Fruit fly (Drosophila melanogaster) Kc167 (cell line): ENCODE measurements around the gene EMC5.

Experiments
- Myc ChIP-seq: fragments of >200 bp; optimal IDR thresholded peaks from 2 replicates; lab custom pipeline; 2017; ENCODE audit warnings: missing external identifiers
- Sin3A ChIP-seq: fragments of >200 bp; optimal IDR thresholded peaks from 2 replicates; lab custom pipeline; 2018; ENCODE audit warnings: missing external identifiers
- ttk ChIP-seq: sonication (Bioruptor generic); optimal IDR thresholded peaks from 2 replicates; lab custom pipeline; 2017; ENCODE audit warnings: missing external identifiers

DNA sequence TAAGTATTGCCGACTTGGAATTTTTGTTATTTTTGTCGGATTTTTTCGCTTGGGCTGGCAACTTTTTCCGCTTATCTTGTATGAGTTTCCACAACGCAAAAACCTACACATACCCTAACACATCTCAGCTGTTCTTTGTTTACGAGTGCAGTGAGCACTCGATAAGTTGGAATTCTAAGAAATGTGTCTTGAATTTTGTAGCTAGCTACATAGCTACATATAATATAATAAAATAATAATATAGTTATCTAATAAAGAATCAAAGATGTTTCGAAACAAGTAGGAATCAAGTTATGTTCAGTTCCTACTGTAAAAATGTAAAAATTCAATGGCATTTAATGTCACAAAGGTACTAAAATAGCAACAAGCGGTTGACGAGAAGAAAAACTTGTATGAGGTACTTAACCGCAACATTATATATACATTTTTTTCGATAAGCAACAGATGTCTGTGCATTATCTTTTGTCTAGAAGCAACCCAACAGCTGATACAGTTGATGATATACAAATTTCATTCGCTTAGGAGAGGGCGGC is 30.3 kb upstream of the EMC5 start, which contains the start of gene Bhmt:
- no peak for TF ChIP-seq Myc (lab: Kevin White, UChicago)
- no peak for TF ChIP-seq Sin3A (lab: Kevin White, UChicago)
- no peak for TF ChIP-seq ttk (lab: Kevin White, UChicago)
